Worm (Caenorhabditis elegans): ENCODE data around the gene lbp-1.

lbp-1 gene

DNA sequence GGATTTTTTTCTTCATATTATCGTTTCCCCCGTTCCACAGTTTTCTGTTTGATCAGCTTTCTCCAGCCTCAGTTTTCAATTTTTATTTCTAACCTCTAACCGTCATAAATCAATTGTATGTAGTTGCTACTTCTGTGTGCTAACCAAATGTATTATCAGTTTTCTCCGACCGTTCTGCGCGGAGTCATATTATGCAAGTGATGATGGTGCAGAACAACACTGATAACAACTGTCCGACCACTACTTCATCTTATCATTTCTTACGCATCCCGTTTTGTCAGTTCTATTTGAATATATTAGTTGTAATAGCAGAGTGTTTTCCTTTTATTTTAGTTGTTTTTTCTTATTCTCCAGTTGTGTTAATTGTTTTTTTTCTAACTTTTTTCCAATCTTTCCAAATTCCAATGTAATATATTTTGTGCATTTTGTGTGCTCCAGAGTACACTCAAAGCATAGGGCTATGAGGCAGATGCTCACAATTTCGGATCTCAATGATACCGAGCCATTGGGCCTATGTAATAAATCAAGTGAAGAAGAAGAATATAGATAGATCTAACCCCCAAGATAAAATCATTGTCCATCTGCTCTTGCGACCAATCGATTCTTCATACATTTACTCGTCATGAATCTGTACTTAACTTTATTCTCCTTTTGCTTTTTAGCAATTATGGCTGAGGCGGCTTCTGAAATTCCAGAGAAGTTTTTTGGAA is 2.0 kb upstream of the lbp-1 start, which contains the start of gene lbp-3:
lbp-3 (plus strand) TSS at position 589 of the 710 bp plus-strand sequence.
- TF ChIP-seq nhr-84 (tag; optimal IDR thresholded peaks at IDR 0.05) = no peak
- peak; percentile 99 for TF ChIP-seq pqm-1 (tag; optimal IDR thresholded peaks at IDR 0.05)
- TF ChIP-seq mef-2 (tag; optimal IDR thresholded peaks at IDR 0.05) = no peak
- no peak for TF ChIP-seq lin-39 (tag; optimal IDR thresholded peaks at IDR 0.05)
- no peak for TF ChIP-seq aha-1 (tag; optimal IDR thresholded peaks at IDR 0.05)
- TF ChIP-seq nhr-71 (tag; optimal IDR thresholded peaks at IDR 0.05) = peak; percentile 34
- TF ChIP-seq dsc-1 (tag; optimal IDR thresholded peaks at IDR 0.05) = peak; percentile 31
- TF ChIP-seq egl-13 (tag; optimal IDR thresholded peaks at IDR 0.05) = no peak
- no peak for TF ChIP-seq nhr-77 (tag; optimal IDR thresholded peaks at IDR 0.05)
- TF ChIP-seq fos-1 (tag; optimal IDR thresholded peaks at IDR 0.05) = no peak
- no peak for TF ChIP-seq pax-3 (tag; optimal IDR thresholded peaks at IDR 0.05)
- no peak for TF ChIP-seq C34B4.2 (tag; optimal IDR thresholded peaks at IDR 0.05)
- peak; percentile 1 for TF ChIP-seq jun-1 (tag; optimal IDR thresholded peaks at IDR 0.05)
- peak; percentile 53 for TF ChIP-seq nhr-20 (tag; optimal IDR thresholded peaks at IDR 0.05)
- TF ChIP-seq elt-3 (tag; optimal IDR thresholded peaks at IDR 0.05) = no peak
- TF ChIP-seq elt-2 (tag; optimal IDR thresholded peaks at IDR 0.05) = peak; percentile 98
- TF ChIP-seq nhr-11 (tag; optimal IDR thresholded peaks at IDR 0.05) = no peak
- peak; percentile 41 for TF ChIP-seq lin-14 (GFP tag; optimal IDR thresholded peaks at IDR 0.05)
- TF ChIP-seq hlh-4 (tag; optimal IDR thresholded peaks at IDR 0.05) = no peak
- TF ChIP-seq nhr-90 (tag; optimal IDR thresholded peaks at IDR 0.05; ENCODE audit: poor library complexity) = peak; percentile 7
- TF ChIP-seq rnt-1 (tag; optimal IDR thresholded peaks at IDR 0.05) = peak; percentile 32
- TF ChIP-seq sptf-1 (tag; optimal IDR thresholded peaks at IDR 0.05) = no peak
- no peak for TF ChIP-seq dpl-1 (GFP tag; optimal IDR thresholded peaks at IDR 0.05)
- no peak for TF ChIP-seq hpl-2 (GFP tag; optimal IDR thresholded peaks at IDR 0.05)
- no peak for TF ChIP-seq ceh-88 (GFP tag; IDR thresholded peaks at IDR 0.05)

ce11 chrX:3260509-3260908 is 1.6 kb downstream of the lbp-1 start, which contains the start of gene lbp-2:
Gene lbp-2 (plus strand): TSS chrX:3260610.
- TF ChIP-seq ceh-8 (GFP tag; optimal IDR thresholded peaks at IDR 0.05) (no peak), lin-35 (GFP tag; optimal IDR thresholded peaks at IDR 0.05) (no peak), snu-23 (GFP tag; optimal IDR thresholded peaks at IDR 0.05) (peak; percentile 6), nhr-85 (tag) (no peak), nhr-71 (tag; optimal IDR thresholded peaks at IDR 0.05) (peak; percentile 30), isw-1 (GFP tag; IDR thresholded peaks at IDR 0.05) (no peak), mdl-1 (tag; optimal IDR thresholded peaks at IDR 0.05) (peak in 1 of 2 experiments; percentile 21), lin-39 (tag; optimal IDR thresholded peaks at IDR 0.05) (peak; percentile 19), blmp-1 (tag; optimal IDR thresholded peaks at IDR 0.05) (no peak), sup-37 (GFP tag; optimal IDR thresholded peaks at IDR 0.05) (no peak), grh-1 (GFP tag; IDR thresholded peaks at IDR 0.05) (no peak), Y116A8C.19 (tag; optimal IDR thresholded peaks at IDR 0.05; ENCODE audit: borderline replicate concordance) (no peak), rnt-1 (tag; optimal IDR thresholded peaks at IDR 0.05) (peak; percentile 57)

DNA sequence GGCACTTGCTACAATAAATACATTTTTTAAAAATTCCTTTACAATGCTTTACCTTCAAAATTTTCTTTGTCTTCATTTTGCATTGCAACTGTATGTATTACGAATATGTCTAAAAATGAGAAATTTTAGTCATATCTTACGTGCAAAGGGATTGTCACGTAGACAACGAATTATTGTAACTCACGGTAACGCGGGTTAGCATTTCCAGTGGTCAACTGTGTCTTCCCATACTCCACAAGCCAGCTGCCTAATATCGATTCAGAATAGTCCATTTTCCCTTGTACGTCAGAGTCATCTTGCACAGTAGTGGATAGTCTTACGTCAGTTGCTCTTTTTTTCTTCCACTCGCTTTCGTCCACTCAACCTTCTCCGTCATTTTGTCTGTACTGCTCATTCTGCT is 3.7 kb downstream of the lbp-1 start, which contains the start of gene fbxb-71:
fbxb-71 (plus strand) TSS at position 301 of the 400 bp plus-strand sequence.
- TF ChIP-seq nhr-90 (tag; optimal IDR thresholded peaks at IDR 0.05; ENCODE audit: poor library complexity) (no peak), C34B4.2 (tag; optimal IDR thresholded peaks at IDR 0.05) (no peak), rnt-1 (tag; optimal IDR thresholded peaks at IDR 0.05) (no peak), nhr-85 (tag) (no peak), lin-14 (GFP tag; optimal IDR thresholded peaks at IDR 0.05) (no peak), grh-1 (GFP tag; IDR thresholded peaks at IDR 0.05) (no peak), irx-1 (tag; optimal IDR thresholded peaks at IDR 0.05) (no peak), fkh-10 (GFP tag; optimal IDR thresholded peaks at IDR 0.05) (no peak), ets-5 (GFP tag; IDR thresholded peaks at IDR 0.05) (no peak), hlh-4 (tag; optimal IDR thresholded peaks at IDR 0.05) (no peak), mab-9 (GFP tag; IDR thresholded peaks at IDR 0.05) (no peak), fos-1 (tag; optimal IDR thresholded peaks at IDR 0.05) (no peak), jun-1 (tag; optimal IDR thresholded peaks at IDR 0.05) (no peak), fkh-4 (tag; optimal IDR thresholded peaks at IDR 0.05; ENCODE audit: borderline replicate concordance) (no peak), mef-2 (tag; optimal IDR thresholded peaks at IDR 0.05) (no peak), ceh-63 (GFP tag; optimal IDR thresholded peaks at IDR 0.05) (no peak), pax-3 (tag; optimal IDR thresholded peaks at IDR 0.05) (no peak)

Data from whole organism, L1 larva.